Fruit fly (Drosophila melanogaster) whole organism, embryonic: ENCODE measurements around the gene fiz.
A peak's percentile ranks its signal among the peaks of the same experiment; 100 is the strongest.

Experiments used
- CG34422 ChIP-seq: fragments of 200-800 bp; sonication (Bioruptor generic); IDR thresholded peaks from 3 replicates; pipeline ENCODE4 v1.3.6; 2022; ENCODE audit warnings: missing biosample characterization, missing genetic modification characterization
- CG4424 ChIP-seq: fragments of 200-800 bp; sonication (Bioruptor generic); optimal IDR thresholded peaks from 3 replicates; lab custom pipeline; 2016; ENCODE audit warnings: missing biosample characterization, missing genetic modification characterization
- CG5953 ChIP-seq: fragments of 200-800 bp; sonication (Bioruptor generic); IDR thresholded peaks from 2 replicates; pipeline ENCODE4 v1.3.6; 2022; ENCODE audit warnings: missing biosample characterization, missing genetic modification characterization
- cwo ChIP-seq: fragments of 200-800 bp; sonication (Bioruptor generic); optimal IDR thresholded peaks from 3 replicates; lab custom pipeline; 2017; ENCODE audit warnings: missing biosample characterization, missing genetic modification characterization, mild to moderate bottlenecking, moderate library complexity, missing genetic modification reagents
- exex ChIP-seq: fragments of 200-800 bp; sonication (Bioruptor generic); optimal IDR thresholded peaks from 4 replicates; lab custom pipeline; 2018; ENCODE audit warnings: missing biosample characterization, mild to moderate bottlenecking, missing genetic modification characterization, moderate library complexity

- TF ChIP-seq cwo (GFP tag; lab: Kevin White, UChicago) (peak; percentile 52), CG5953 (GFP tag; lab: Robert Waterston, UW) (no peak), CG4424 (GFP tag; lab: Kevin White, UChicago) (no peak), CG34422 (no peak), exex (tag; lab: Kevin White, UChicago) (peak; percentile 89)
Observed at dm6 chrX:14949227-14949626, 39.7 kb upstream of the fiz start.
